Worm (Caenorhabditis elegans): ENCODE measurements around the gene cest-33.

DNA sequence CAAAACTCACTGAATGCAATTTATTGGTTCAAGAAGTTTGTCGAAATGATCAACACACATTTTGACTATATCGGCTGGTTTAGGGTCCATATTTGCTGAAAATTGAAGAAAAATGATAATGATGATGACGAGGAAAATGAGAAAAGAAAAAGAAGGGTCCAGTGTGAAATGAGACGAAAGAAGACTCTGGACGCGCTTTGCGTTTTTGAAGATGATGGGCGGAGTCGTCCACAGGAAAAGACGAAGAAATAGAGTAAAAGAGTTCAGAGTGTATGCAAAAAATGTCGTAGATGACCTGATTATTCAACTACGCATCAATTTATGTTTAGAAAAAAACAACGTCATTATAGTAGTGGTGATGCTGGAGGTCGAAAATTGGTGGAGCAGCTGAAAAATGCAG, 9.4 kb upstream of the cest-33 start, which contains the start of gene F13H6.5:
- no peak for TF ChIP-seq mep-1 (tag; optimal IDR thresholded peaks at IDR 0.05)
- no peak for TF ChIP-seq nhr-12 (tag; optimal IDR thresholded peaks at IDR 0.05)
- no peak for TF ChIP-seq cnd-1 (tag; optimal IDR thresholded peaks at IDR 0.05)
- TF ChIP-seq sptf-1 (tag; optimal IDR thresholded peaks at IDR 0.05): no peak
- TF ChIP-seq ceh-83 (GFP tag; optimal IDR thresholded peaks at IDR 0.05): no peak
- no peak for TF ChIP-seq ces-1 (GFP tag; optimal IDR thresholded peaks at IDR 0.05)
- no peak for TF ChIP-seq nhr-237 (tag; optimal IDR thresholded peaks at IDR 0.05)
- TF ChIP-seq unc-62 (GFP tag; optimal IDR thresholded peaks at IDR 0.05): no peak
- no peak for TF ChIP-seq elt-1 (tag; optimal IDR thresholded peaks at IDR 0.05; ENCODE audit: borderline replicate concordance, insufficient read depth)
- no peak for TF ChIP-seq mab-5 (tag; optimal IDR thresholded peaks at IDR 0.05)
- TF ChIP-seq ceh-43 (GFP tag; optimal IDR thresholded peaks at IDR 0.05): no peak
- TF ChIP-seq blmp-1 (tag; optimal IDR thresholded peaks at IDR 0.05): no peak

Measured in whole organism, mixed stage, embryonic.